Fruit fly (Drosophila melanogaster): ENCODE results near the gene CG14551.
A peak's percentile ranks its signal among the peaks of the same experiment; 100 is the strongest.

Gene CG14551

dm6 chr3R:26099238-26099637 is 36.4 kb upstream of the CG14551 start (continued):
- TF ChIP-seq tin (GFP tag; optimal IDR thresholded peaks at IDR 0.05) (no peak), hb (GFP tag; IDR thresholded peaks at IDR 0.05; ENCODE audit: partially characterized antibody) (no peak), Sry-β (GFP tag; optimal IDR thresholded peaks at IDR 0.05) (no peak), wor (GFP tag; IDR thresholded peaks at IDR 0.05) (no peak), ab (GFP tag; optimal IDR thresholded peaks at IDR 0.05) (peak; percentile 7), Nf-YC (tag; optimal IDR thresholded peaks at IDR 0.05) (peak; percentile 99), CG11093 (GFP tag; IDR thresholded peaks at IDR 0.05) (no peak), BtbVII (GFP tag; optimal IDR thresholded peaks at IDR 0.05) (no peak), Hr78 (GFP tag; optimal IDR thresholded peaks at IDR 0.05) (no peak), HLH54F (GFP tag; optimal IDR thresholded peaks at IDR 0.05) (peak; percentile 33), CG6254 (GFP tag; optimal IDR thresholded peaks at IDR 0.05) (no peak), Rfx (GFP tag; IDR thresholded peaks at IDR 0.05) (peak; percentile 6; the same call in 1 of the 2 replicates), Aef1 (GFP tag; IDR thresholded peaks at IDR 0.05) (0 out of 3 replicates have a peak, but pooled peaks have one; percentile 6), CG33213 (GFP tag; optimal IDR thresholded peaks at IDR 0.05) (peak; percentile 5), stc (GFP tag; IDR thresholded peaks at IDR 0.05) (0 out of 2 replicates have a peak, but pooled peaks have one; percentile 5), corto (GFP tag; optimal IDR thresholded peaks at IDR 0.05) (no peak), zfh2 (GFP tag; optimal IDR thresholded peaks at IDR 0.05) (peak; percentile 23), lilli (GFP tag; optimal IDR thresholded peaks at IDR 0.05) (peak; percentile 46), CG13287 (GFP tag; IDR thresholded peaks at IDR 0.05; ENCODE audit: partially characterized antibody) (no peak), Taf1 (GFP tag; IDR thresholded peaks at IDR 0.05) (no peak), lov (optimal IDR thresholded peaks at IDR 0.05) (no peak), lov (GFP tag; IDR thresholded peaks at IDR 0.05) (no peak), disco-r (GFP tag; optimal IDR thresholded peaks at IDR 0.05) (peak; percentile 20), CG1529 (GFP tag; optimal IDR thresholded peaks at IDR 0.05) (peak; percentile 10), kay (GFP tag; optimal IDR thresholded peaks at IDR 0.05) (peak; percentile 34), Bdp1 (GFP tag; optimal IDR thresholded peaks at IDR 0.05) (no peak), Sox102F (GFP tag; optimal IDR thresholded peaks at IDR 0.05) (no peak), Sry-δ (GFP tag; optimal IDR thresholded peaks at IDR 0.05) (no peak), Antp (GFP tag; optimal IDR thresholded peaks at IDR 0.05) (peak; percentile 24), Doc2 (GFP tag; IDR thresholded peaks at IDR 0.05) (no peak), Awh (GFP tag; IDR thresholded peaks at IDR 0.05) (no peak), CG6791 (GFP tag; IDR thresholded peaks at IDR 0.05; ENCODE audit: partially characterized antibody) (no peak), CG10209 (GFP tag; optimal IDR thresholded peaks at IDR 0.05) (no peak), her (GFP tag; optimal IDR thresholded peaks at IDR 0.05) (peak; percentile 23), Oaz (GFP tag; IDR thresholded peaks at IDR 0.05) (no peak), CG8944 (GFP tag; optimal IDR thresholded peaks at IDR 0.05) (no peak), Dll (GFP tag; IDR thresholded peaks at IDR 0.05; ENCODE audit: partially characterized antibody) (no peak), ems (GFP tag; optimal IDR thresholded peaks at IDR 0.05) (no peak), Hr39 (optimal IDR thresholded peaks at IDR 0.05) (no peak), croc (GFP tag; conservative IDR thresholded peaks at IDR 0.05) (no peak), Trl (optimal IDR thresholded peaks at IDR 0.05) (peak in 1 of 2 experiments; percentile 22), Trl (GFP tag; optimal IDR thresholded peaks at IDR 0.05) (no peak), vvl (GFP tag; IDR thresholded peaks at IDR 0.05) (no peak; the same call in 1 of the 2 replicates), CG12659 (GFP tag; optimal IDR thresholded peaks at IDR 0.05) (no peak), fd3F (GFP tag; optimal IDR thresholded peaks at IDR 0.05) (no peak), CG15073 (GFP tag; optimal IDR thresholded peaks at IDR 0.05) (no peak)

All from whole organism, embryonic.